Worm (Caenorhabditis elegans) whole organism, midembryonic: ENCODE results near the gene ttr-57.

Experiments
- T22C8.4 ChIP-seq: fragments of 200-800 bp; sonication (Bioruptor generic); IDR thresholded peaks from 2 replicates; pipeline ENCODE4 v1.3.6; 2022; ENCODE audit warnings: missing genetic modification characterization, missing compliant biosample characterization
- cog-1 ChIP-seq: sonication (generic microtip); optimal IDR thresholded peaks from 2 replicates; lab custom pipeline; 2016; ENCODE audit warnings: missing genetic modification characterization, missing compliant biosample characterization
- flt-1 ChIP-seq: fragments of 200-800 bp; sonication (Bioruptor generic); IDR thresholded peaks from 2 replicates; pipeline ENCODE4 v1.3.6; 2022; ENCODE audit warnings: missing genetic modification characterization, missing compliant biosample characterization
- ztf-23 ChIP-seq: fragments of 200-800 bp; sonication (Bioruptor generic); IDR thresholded peaks from 2 replicates; pipeline ENCODE4 v1.3.6; 2022; ENCODE audit warnings: missing genetic modification reagents, missing genetic modification characterization, missing compliant biosample characterization

- TF ChIP-seq flt-1 (no peak), cog-1 (tag; lab: Kevin White, UChicago) (no peak), T22C8.4 (GFP tag; lab: Robert Waterston, UW) (no peak), ztf-23 (GFP tag; lab: Robert Waterston, UW) (no peak)
These were observed 44.0 kb downstream of the ttr-57 start for ce11 chrV:20648868-20649267.
